Worm (Caenorhabditis elegans) whole organism, L1 larva: ENCODE data around the gene hrpu-1.

Experiments
- C16A3.4 ChIP-seq: fragments of 150-350 bp; optimal IDR thresholded peaks from 2 replicates; lab custom pipeline; 2014; ENCODE audit warnings: missing biosample characterization, missing genetic modification characterization
- F16B12.6 ChIP-seq: fragments of 150-350 bp; optimal IDR thresholded peaks from 2 replicates; lab custom pipeline; 2014; ENCODE audit warnings: missing biosample characterization, missing genetic modification characterization
- Y116A8C.19 ChIP-seq: sonication (generic microtip); optimal IDR thresholded peaks from 2 replicates; lab custom pipeline; 2016; ENCODE audit warnings: missing compliant biosample characterization, missing genetic modification characterization, borderline replicate concordance
- aly-2 ChIP-seq: fragments of 150-350 bp; optimal IDR thresholded peaks from 2 replicates; lab custom pipeline; 2014; ENCODE audit warnings: missing biosample characterization, missing genetic modification characterization
- blmp-1 ChIP-seq: fragments of 150-350 bp; optimal IDR thresholded peaks from 2 replicates; lab custom pipeline; 2014; ENCODE audit warnings: missing biosample characterization, missing genetic modification characterization
- ceh-63 ChIP-seq: fragments of 200-800 bp; sonication (Bioruptor generic); optimal IDR thresholded peaks from 2 replicates; lab custom pipeline; 2018; ENCODE audit warnings: mild to moderate bottlenecking, missing genetic modification characterization, missing compliant biosample characterization
- ceh-8 ChIP-seq: fragments of 200-800 bp; sonication (Bioruptor generic); optimal IDR thresholded peaks from 2 replicates; lab custom pipeline; 2018; ENCODE audit warnings: mild to moderate bottlenecking, missing genetic modification characterization, moderate library complexity, missing compliant biosample characterization
- ceh-82 ChIP-seq, 3 experiments: fragments of 150-350 bp in 1 of 3; sonication (generic microtip) in 2 of 3; optimal IDR thresholded peaks; 2 replicates each; lab custom pipeline; 2014 to 2017; ENCODE audit warnings: missing biosample characterization in 3 of 3, missing genetic modification characterization in 3 of 3
- ceh-90 ChIP-seq: sonication (generic microtip); optimal IDR thresholded peaks from 2 replicates; lab custom pipeline; 2016; ENCODE audit warnings: missing genetic modification characterization, missing compliant biosample characterization
- ces-1 ChIP-seq: fragments of 150-350 bp; optimal IDR thresholded peaks from 2 replicates; lab custom pipeline; 2014; ENCODE audit warnings: missing biosample characterization, missing genetic modification reagents, missing genetic modification characterization
- dpl-1 ChIP-seq, 3 experiments: fragments of 150-350 bp in 2 of 3; sonication (generic microtip) in 1 of 3; optimal IDR thresholded peaks; 2 replicates each; lab custom pipeline; 2014 to 2017; ENCODE audit warnings: missing biosample characterization in 3 of 3, missing genetic modification characterization in 3 of 3, missing genetic modification reagents in 3 of 3
- dsc-1 ChIP-seq: sonication (generic microtip); optimal IDR thresholded peaks from 2 replicates; lab custom pipeline; 2016; ENCODE audit warnings: mild to moderate bottlenecking, missing genetic modification characterization, missing compliant biosample characterization
- efl-1 ChIP-seq, 4 experiments: fragments of 150-350 bp; optimal IDR thresholded peaks in 3 of 4; peaks in 1 of 4; 1 replicate in 1 of 4; 2 replicates in 3 of 4; lab custom pipeline; 2014; ENCODE audit warnings: missing biosample characterization in 2 of 4, missing genetic modification characterization in 2 of 4, missing genetic modification reagents in 2 of 4
- efl-3 ChIP-seq: fragments of 200-800 bp; sonication (Bioruptor generic); optimal IDR thresholded peaks from 2 replicates; lab custom pipeline; 2018; ENCODE audit warnings: mild to moderate bottlenecking, missing genetic modification characterization, missing compliant biosample characterization
- egl-13 ChIP-seq: sonication (generic microtip); optimal IDR thresholded peaks from 2 replicates; lab custom pipeline; 2016; ENCODE audit warnings: missing genotype, missing genetic modification reagents, missing genetic modification characterization, missing compliant biosample characterization
- fkh-4 ChIP-seq: sonication (generic microtip); optimal IDR thresholded peaks from 2 replicates; lab custom pipeline; 2016; ENCODE audit warnings: missing compliant biosample characterization, missing genetic modification characterization, borderline replicate concordance
- fkh-8 ChIP-seq: sonication (generic microtip); optimal IDR thresholded peaks from 2 replicates; lab custom pipeline; 2016; ENCODE audit warnings: mild to moderate bottlenecking, missing genetic modification characterization, missing compliant biosample characterization
- hlh-17 ChIP-seq: fragments of 200-800 bp; sonication (Bioruptor generic); optimal IDR thresholded peaks from 2 replicates; lab custom pipeline; 2018; ENCODE audit warnings: missing genetic modification characterization, mild to moderate bottlenecking, missing compliant biosample characterization, moderate library complexity, borderline replicate concordance
- hlh-4 ChIP-seq: sonication (generic microtip); optimal IDR thresholded peaks from 2 replicates; lab custom pipeline; 2016; ENCODE audit warnings: mild to moderate bottlenecking, missing genetic modification characterization, missing compliant biosample characterization
- jun-1 ChIP-seq: fragments of 150-350 bp; optimal IDR thresholded peaks from 2 replicates; lab custom pipeline; 2014; ENCODE audit warnings: missing biosample characterization, missing genetic modification reagents, missing genetic modification characterization
- lin-13 ChIP-seq: fragments of 150-350 bp; optimal IDR thresholded peaks from 2 replicates; lab custom pipeline; 2014; ENCODE audit warnings: missing biosample characterization, missing genetic modification reagents, missing genetic modification characterization
- lin-14 ChIP-seq: fragments of 200-800 bp; sonication (Bioruptor generic); optimal IDR thresholded peaks from 2 replicates; lab custom pipeline; 2018; ENCODE audit warnings: mild to moderate bottlenecking, missing genetic modification characterization, moderate library complexity, missing compliant biosample characterization
- lin-15B ChIP-seq: fragments of 150-350 bp; sonication (generic microtip); optimal IDR thresholded peaks from 3 replicates; lab custom pipeline; 2014; ENCODE audit warnings: missing biosample characterization, missing genetic modification characterization
- lin-35 ChIP-seq, 2 experiments: fragments of 150-350 bp; optimal IDR thresholded peaks; 2 replicates each; lab custom pipeline; 2014; ENCODE audit warnings: missing biosample characterization in 2 of 2, missing genetic modification characterization in 2 of 2, missing genetic modification reagents in 2 of 2
- lsy-2 ChIP-seq, 2 experiments: fragments of 150-350 bp; optimal IDR thresholded peaks; 2 replicates each; lab custom pipeline; 2014; ENCODE audit warnings: missing biosample characterization in 2 of 2, missing genetic modification characterization in 2 of 2
- mdl-1 ChIP-seq, 2 experiments: fragments of 150-350 bp; optimal IDR thresholded peaks; 2 replicates each; lab custom pipeline; 2014 to 2017; ENCODE audit warnings: missing biosample characterization in 2 of 2, missing genetic modification characterization in 2 of 2, inconsistent platforms in 1 of 2
- mef-2 ChIP-seq: fragments of 150-350 bp; optimal IDR thresholded peaks from 2 replicates; lab custom pipeline; 2014; ENCODE audit warnings: missing biosample characterization, missing genetic modification characterization
- mep-1 ChIP-seq: fragments of 150-350 bp; optimal IDR thresholded peaks from 2 replicates; lab custom pipeline; 2014; ENCODE audit warnings: missing biosample characterization, missing genetic modification characterization
- nhr-11 ChIP-seq: fragments of 150-350 bp; optimal IDR thresholded peaks from 2 replicates; lab custom pipeline; 2014; ENCODE audit warnings: missing biosample characterization, missing genetic modification characterization
- nhr-20 ChIP-seq: sonication (generic microtip); optimal IDR thresholded peaks from 2 replicates; lab custom pipeline; 2016; ENCODE audit warnings: mild to moderate bottlenecking, missing genetic modification characterization, missing compliant biosample characterization
- nhr-47 ChIP-seq: sonication (generic microtip); optimal IDR thresholded peaks from 2 replicates; lab custom pipeline; 2016; ENCODE audit warnings: mild to moderate bottlenecking, missing genetic modification characterization, moderate library complexity, missing compliant biosample characterization
- nhr-71 ChIP-seq: sonication (generic microtip); optimal IDR thresholded peaks from 2 replicates; lab custom pipeline; 2016; ENCODE audit warnings: mild to moderate bottlenecking, missing genetic modification characterization, moderate library complexity, missing compliant biosample characterization
- nhr-76 ChIP-seq: sonication (generic microtip); optimal IDR thresholded peaks from 2 replicates; lab custom pipeline; 2017; ENCODE audit warnings: missing biosample characterization, missing genetic modification characterization
- nhr-77 ChIP-seq: fragments of 150-350 bp; optimal IDR thresholded peaks from 2 replicates; lab custom pipeline; 2014; ENCODE audit warnings: missing biosample characterization, missing genetic modification characterization
- nhr-85 ChIP-seq: sonication (generic microtip); peaks from one replicate; lab custom pipeline; 2016; ENCODE audit warnings: missing genetic modification characterization, inconsistent platforms, missing compliant biosample characterization
- nhr-90 ChIP-seq: sonication (generic microtip); optimal IDR thresholded peaks from 2 replicates; lab custom pipeline; 2016; ENCODE audit warnings: mild to moderate bottlenecking, missing genetic modification characterization, missing compliant biosample characterization; ENCODE audit not compliant: poor library complexity
- pag-3 ChIP-seq: sonication (generic microtip); optimal IDR thresholded peaks from 2 replicates; lab custom pipeline; 2017; ENCODE audit warnings: missing genetic modification characterization, mild to moderate bottlenecking, missing compliant biosample characterization, antibody characterized with exemption, borderline replicate concordance; ENCODE audit not compliant: insufficient read depth
- rnt-1 ChIP-seq: sonication (generic microtip); optimal IDR thresholded peaks from 2 replicates; lab custom pipeline; 2016; ENCODE audit warnings: mild to moderate bottlenecking, missing genetic modification characterization, moderate library complexity, missing compliant biosample characterization
- skn-1 ChIP-seq: fragments of 150-350 bp; optimal IDR thresholded peaks from 2 replicates; lab custom pipeline; 2014; ENCODE audit warnings: missing biosample characterization, missing genetic modification characterization
- snpc-4 ChIP-seq: fragments of 150-350 bp; optimal IDR thresholded peaks from 2 replicates; lab custom pipeline; 2014; ENCODE audit warnings: missing biosample characterization, missing genetic modification characterization
- snu-23 ChIP-seq: sonication (generic microtip); optimal IDR thresholded peaks from 2 replicates; lab custom pipeline; 2016; ENCODE audit warnings: missing genetic modification characterization, missing compliant biosample characterization
- sptf-1 ChIP-seq: fragments of 150-350 bp; optimal IDR thresholded peaks from 2 replicates; lab custom pipeline; 2014; ENCODE audit warnings: missing biosample characterization, missing genetic modification characterization
- swsn-7 ChIP-seq: sonication (generic microtip); optimal IDR thresholded peaks from 2 replicates; lab custom pipeline; 2016; ENCODE audit warnings: missing genetic modification characterization, missing compliant biosample characterization
- tbx-2 ChIP-seq: sonication (generic microtip); optimal IDR thresholded peaks from 2 replicates; lab custom pipeline; 2016; ENCODE audit warnings: missing genetic modification characterization, missing compliant biosample characterization
- tlp-1 ChIP-seq: fragments of 150-350 bp; optimal IDR thresholded peaks from 2 replicates; lab custom pipeline; 2014; ENCODE audit warnings: missing biosample characterization, missing genetic modification characterization
- unc-30 ChIP-seq: sonication (generic microtip); optimal IDR thresholded peaks from 2 replicates; lab custom pipeline; 2017; ENCODE audit warnings: missing biosample characterization, missing genetic modification characterization
- unc-62 ChIP-seq: fragments of 150-350 bp; optimal IDR thresholded peaks from 2 replicates; lab custom pipeline; 2014; ENCODE audit warnings: missing biosample characterization, missing genetic modification reagents, missing genetic modification characterization
- unc-86 ChIP-seq: sonication (generic microtip); optimal IDR thresholded peaks from 2 replicates; lab custom pipeline; 2016; ENCODE audit warnings: missing genetic modification characterization, missing compliant biosample characterization
- unc-98 ChIP-seq: fragments of 200-800 bp; sonication (Bioruptor generic); IDR thresholded peaks from 2 replicates; pipeline ENCODE4 v1.3.6; 2022; ENCODE audit warnings: missing genetic modification characterization, missing compliant biosample characterization
- xbp-1 ChIP-seq: sonication (generic microtip); optimal IDR thresholded peaks from 2 replicates; lab custom pipeline; 2016; ENCODE audit warnings: missing genetic modification characterization, missing compliant biosample characterization
- zag-1 ChIP-seq: fragments of 150-350 bp; optimal IDR thresholded peaks from 2 replicates; lab custom pipeline; 2014; ENCODE audit warnings: missing biosample characterization, missing genetic modification characterization
- zip-4 ChIP-seq: fragments of 200-800 bp; sonication (Bioruptor generic); optimal IDR thresholded peaks from 2 replicates; lab custom pipeline; 2018; ENCODE audit warnings: mild to moderate bottlenecking, missing genetic modification characterization, moderate library complexity, missing compliant biosample characterization

hrpu-1 gene

DNA sequence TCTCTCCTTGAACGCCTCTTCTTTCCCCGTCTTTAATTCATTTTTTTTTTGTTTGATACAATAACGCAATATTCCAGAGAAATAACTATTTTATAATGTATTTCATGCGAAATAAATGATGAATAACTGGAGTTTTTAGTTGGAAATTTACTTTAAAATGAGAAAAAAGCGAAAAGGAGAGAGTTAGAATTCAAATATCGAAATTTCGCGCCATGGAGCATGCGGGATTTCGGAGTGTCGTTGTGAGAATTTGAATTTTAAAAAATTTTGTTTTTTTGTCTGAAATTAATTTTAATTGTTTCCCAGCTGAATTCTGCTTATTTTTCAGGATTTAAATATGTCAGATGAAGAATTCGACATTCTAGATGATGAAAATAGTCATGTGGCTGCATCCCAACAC lies 14.0 kb upstream of the hrpu-1 start, which contains the start of gene fcd-2:
TSS of gene fcd-2 (plus strand) at position 327 of the 400 bp plus-strand sequence.
- TF ChIP-seq mep-1 (peak; percentile 79), tlp-1 (no peak), hlh-17 (GFP tag; lab: Kevin White, UChicago) (no peak), ceh-8 (GFP tag; lab: Kevin White, UChicago) (no peak), aly-2 (tag; lab: Kevin White, UChicago) (peak; percentile 18), xbp-1 (tag; lab: Kevin White, UChicago) (peak; percentile 59), snpc-4 (tag; lab: Kevin White, UChicago) (peak; percentile 8), lin-15B (peak; percentile 64), C16A3.4 (tag; lab: Kevin White, UChicago) (peak; percentile 65), snu-23 (peak; percentile 58), lin-14 (no peak), jun-1 (tag; lab: Kevin White, UChicago) (no peak), pag-3 (tag; lab: Kevin White, UChicago) (no peak), nhr-47 (peak; percentile 56), swsn-7 (tag; lab: Kevin White, UChicago) (peak; percentile 38), lin-13 (peak; percentile 30), zag-1 (tag; lab: Kevin White, UChicago) (no peak), unc-62 (GFP tag; lab: Kevin White, UChicago) (no peak), skn-1 (peak; percentile 73), unc-98 (GFP tag; lab: Robert Waterston, UW) (no peak), F16B12.6 (peak; percentile 58), tbx-2 (tag; lab: Kevin White, UChicago) (peak; percentile 7), rnt-1 (tag; lab: Kevin White, UChicago) (peak; percentile 35), Y116A8C.19 (no peak), nhr-76 (tag; lab: Kevin White, UChicago) (no peak), lin-35 (GFP tag; optimal IDR thresholded peaks at IDR 0.05; lab: Kevin White, UChicago) (peak; percentile 89 to 95), sptf-1 (tag; lab: Kevin White, UChicago) (no peak), lsy-2 (tag; optimal IDR thresholded peaks at IDR 0.05; lab: Kevin White, UChicago) (peak; percentile 45 to 80), mef-2 (tag; lab: Kevin White, UChicago) (no peak), ces-1 (GFP tag; lab: Kevin White, UChicago) (no peak), egl-13 (peak; percentile 4), nhr-11 (no peak), nhr-20 (tag; lab: Kevin White, UChicago) (peak; percentile 34), fkh-8 (tag; lab: Kevin White, UChicago) (peak; percentile 6), fkh-4 (tag; lab: Kevin White, UChicago) (no peak), efl-1 (optimal IDR thresholded peaks at IDR 0.05; lab: Kevin White, UChicago) (peak; percentile 92 to 94), efl-1 (GFP tag; optimal IDR thresholded peaks at IDR 0.05 in 1 of 2; lab: Kevin White, UChicago) (peak; percentile 91 to 99), nhr-85 (tag; lab: Kevin White, UChicago) (peak; percentile 66), dsc-1 (tag; lab: Kevin White, UChicago) (peak; percentile 0), nhr-90 (tag; lab: Kevin White, UChicago) (peak; percentile 5), efl-3 (GFP tag; lab: Kevin White, UChicago) (no peak), ceh-63 (no peak), mdl-1 (tag; optimal IDR thresholded peaks at IDR 0.05; lab: Kevin White, UChicago) (no peak), nhr-77 (tag; lab: Kevin White, UChicago) (peak; percentile 10), unc-86 (no peak), ceh-90 (no peak), ceh-82 (tag; optimal IDR thresholded peaks at IDR 0.05; lab: Kevin White, UChicago) (peak in 2 of 3 experiments; percentile 25 to 55), zip-4 (GFP tag; lab: Kevin White, UChicago) (no peak), nhr-71 (tag; lab: Kevin White, UChicago) (peak; percentile 65), hlh-4 (tag; lab: Kevin White, UChicago) (no peak), dpl-1 (GFP tag; optimal IDR thresholded peaks at IDR 0.05; lab: Kevin White, UChicago) (peak; percentile 89 to 93 (median 89)), unc-30 (tag; lab: Kevin White, UChicago) (no peak), blmp-1 (tag; lab: Kevin White, UChicago) (peak; percentile 66)
